Worm (Caenorhabditis elegans) whole organism, L2 larva: ENCODE data around the gene nlp-17.

Experiments used
- C34F6.9 ChIP-seq: fragments of 150-350 bp; optimal IDR thresholded peaks from 2 replicates; lab custom pipeline; 2014; ENCODE audit warnings: missing biosample characterization, missing genetic modification characterization
- R02D3.7 ChIP-seq: fragments of 150-350 bp; optimal IDR thresholded peaks from 2 replicates; lab custom pipeline; 2014; ENCODE audit warnings: missing biosample characterization, missing genetic modification characterization
- aly-2 ChIP-seq: fragments of 150-350 bp; optimal IDR thresholded peaks from 2 replicates; lab custom pipeline; 2014; ENCODE audit warnings: missing biosample characterization, missing genetic modification characterization
- blmp-1 ChIP-seq: sonication (generic microtip); optimal IDR thresholded peaks from 2 replicates; lab custom pipeline; 2017; ENCODE audit warnings: missing genetic modification characterization, mild to moderate bottlenecking, missing compliant biosample characterization, antibody characterized with exemption, moderate library complexity; ENCODE audit not compliant: insufficient read depth
- ceh-16 ChIP-seq: fragments of 150-350 bp; optimal IDR thresholded peaks from 2 replicates; lab custom pipeline; 2014; ENCODE audit warnings: missing biosample characterization, missing genetic modification characterization
- crh-2 ChIP-seq: sonication (generic microtip); optimal IDR thresholded peaks from 2 replicates; lab custom pipeline; 2017; ENCODE audit warnings: missing biosample characterization, missing genetic modification characterization
- egl-27 ChIP-seq: sonication (generic microtip); optimal IDR thresholded peaks from 3 replicates; lab custom pipeline; 2017; ENCODE audit warnings: missing biosample characterization, missing genetic modification reagents, missing genetic modification characterization
- elt-3 ChIP-seq: sonication (generic microtip); optimal IDR thresholded peaks from 2 replicates; lab custom pipeline; 2017; ENCODE audit warnings: missing biosample characterization, missing genetic modification characterization
- fos-1 ChIP-seq: fragments of 150-350 bp; optimal IDR thresholded peaks from 2 replicates; lab custom pipeline; 2014; ENCODE audit warnings: missing biosample characterization, missing genetic modification characterization
- lin-13 ChIP-seq: fragments of 150-350 bp; optimal IDR thresholded peaks from 2 replicates; lab custom pipeline; 2014; ENCODE audit warnings: missing biosample characterization, missing genetic modification reagents, missing genetic modification characterization
- lin-39 ChIP-seq: fragments of 150-350 bp; optimal IDR thresholded peaks from 2 replicates; lab custom pipeline; 2014; ENCODE audit warnings: missing biosample characterization, missing genetic modification reagents, missing genetic modification characterization
- lsy-2 ChIP-seq, 2 experiments: fragments of 150-350 bp in 1 of 2; sonication (generic microtip) in 1 of 2; optimal IDR thresholded peaks; 2 replicates each; lab custom pipeline; 2014 to 2017; ENCODE audit warnings: missing biosample characterization in 2 of 2, missing genetic modification characterization in 2 of 2
- mbf-1 ChIP-seq: sonication (generic microtip); optimal IDR thresholded peaks from 2 replicates; lab custom pipeline; 2017; ENCODE audit warnings: missing biosample characterization, missing genetic modification characterization
- mdl-1 ChIP-seq, 2 experiments: fragments of 150-350 bp in 1 of 2; sonication (generic microtip) in 1 of 2; optimal IDR thresholded peaks; 2 replicates each; lab custom pipeline; 2017; ENCODE audit warnings: missing biosample characterization in 2 of 2, missing genetic modification characterization in 2 of 2
- nhr-11 ChIP-seq: fragments of 150-350 bp; optimal IDR thresholded peaks from 2 replicates; lab custom pipeline; 2014; ENCODE audit warnings: missing biosample characterization, missing genetic modification characterization
- nhr-12 ChIP-seq: fragments of 150-350 bp; optimal IDR thresholded peaks from 2 replicates; lab custom pipeline; 2014; ENCODE audit warnings: missing biosample characterization, missing genetic modification characterization
- nhr-129 ChIP-seq: fragments of 150-350 bp; optimal IDR thresholded peaks from 2 replicates; lab custom pipeline; 2014; ENCODE audit warnings: missing biosample characterization, missing genetic modification characterization
- nhr-21 ChIP-seq: fragments of 150-350 bp; optimal IDR thresholded peaks from 2 replicates; lab custom pipeline; 2014; ENCODE audit warnings: missing biosample characterization, missing genetic modification characterization
- nhr-23 ChIP-seq: fragments of 150-350 bp; optimal IDR thresholded peaks from 2 replicates; lab custom pipeline; 2014; ENCODE audit warnings: missing biosample characterization, missing genetic modification reagents, missing genetic modification characterization
- nhr-6 ChIP-seq: fragments of 150-350 bp; optimal IDR thresholded peaks from 2 replicates; lab custom pipeline; 2014; ENCODE audit warnings: missing biosample characterization, missing genetic modification characterization
- peb-1 ChIP-seq: fragments of 150-350 bp; optimal IDR thresholded peaks from 2 replicates; lab custom pipeline; 2014; ENCODE audit warnings: missing biosample characterization, missing genetic modification characterization
- sem-4 ChIP-seq: fragments of 150-350 bp; optimal IDR thresholded peaks from 2 replicates; lab custom pipeline; 2014; ENCODE audit warnings: missing biosample characterization, missing genetic modification reagents, missing genetic modification characterization
- skn-1 ChIP-seq: sonication (generic microtip); optimal IDR thresholded peaks from 2 replicates; lab custom pipeline; 2017; ENCODE audit warnings: missing biosample characterization, missing genetic modification characterization
- sma-3 ChIP-seq: sonication (generic microtip); optimal IDR thresholded peaks from 2 replicates; lab custom pipeline; 2016; ENCODE audit warnings: missing genetic modification reagents, missing genetic modification characterization, missing compliant biosample characterization
- sma-9 ChIP-seq, 2 experiments: fragments of 150-350 bp in 1 of 2; sonication (generic microtip) in 1 of 2; optimal IDR thresholded peaks; 2 replicates each; lab custom pipeline; 2014 to 2016; ENCODE audit warnings: missing genetic modification characterization in 2 of 2, mild to moderate bottlenecking in 1 of 2, missing biosample characterization in 1 of 2, missing compliant biosample characterization in 1 of 2, missing genetic modification reagents in 1 of 2, moderate library complexity in 1 of 2
- snpc-4 ChIP-seq: fragments of 150-350 bp; optimal IDR thresholded peaks from 2 replicates; lab custom pipeline; 2014; ENCODE audit warnings: missing biosample characterization, missing genetic modification characterization
- unc-55 ChIP-seq: fragments of 150-350 bp; sonication (generic microtip); optimal IDR thresholded peaks from 3 replicates; lab custom pipeline; 2014; ENCODE audit warnings: missing biosample characterization, missing genetic modification reagents, missing genetic modification characterization
- zag-1 ChIP-seq: fragments of 150-350 bp; optimal IDR thresholded peaks from 2 replicates; lab custom pipeline; 2014; ENCODE audit warnings: missing biosample characterization, missing genetic modification characterization
- ztf-1 ChIP-seq: fragments of 200-800 bp; sonication (Bioruptor generic); conservative IDR thresholded peaks from 2 replicates; pipeline ENCODE4 v1.3.6; 2022; ENCODE audit warnings: missing genetic modification characterization, missing compliant biosample characterization

Gene nlp-17

ce11 chrIV:13505144-13505543, 418 bp downstream of the nlp-17 start, which contains the start of gene seld-1:
Gene seld-1 (plus strand): TSS chrIV:13505444.
- TF ChIP-seq snpc-4 (tag; lab: Kevin White, UChicago) (no peak), peb-1 (tag; lab: Kevin White, UChicago) (no peak), sma-9 (GFP tag; optimal IDR thresholded peaks at IDR 0.05; lab: Kevin White, UChicago) (no peak), sma-9 (tag; optimal IDR thresholded peaks at IDR 0.05; lab: Kevin White, UChicago) (no peak), egl-27 (no peak), sma-3 (no peak), crh-2 (tag; lab: Kevin White, UChicago) (no peak), nhr-11 (tag; lab: Kevin White, UChicago) (no peak), mbf-1 (tag; lab: Kevin White, UChicago) (no peak), fos-1 (no peak), nhr-129 (tag; lab: Kevin White, UChicago) (no peak)

ce11 chrIV:13502806-13503363, 2.7 kb downstream of the nlp-17 start, which contains the start of gene tbc-9:
Gene tbc-9 (minus strand): TSS chrIV:13502856.
- peak; percentile 18 for TF ChIP-seq unc-55 (GFP tag; lab: Kevin White, UChicago)
- no peak for TF ChIP-seq egl-27
- TF ChIP-seq nhr-23 (tag; lab: Kevin White, UChicago), result no peak
- peak; percentile 42 for TF ChIP-seq nhr-129 (tag; lab: Kevin White, UChicago)
- no peak for TF ChIP-seq R02D3.7 (tag; lab: Kevin White, UChicago)
- peak; percentile 19 for TF ChIP-seq C34F6.9
- no peak for TF ChIP-seq zag-1

- peak; percentile 34 for TF ChIP-seq nhr-129 (tag; lab: Kevin White, UChicago)
- no peak for TF ChIP-seq elt-3 (tag; lab: Kevin White, UChicago)
- no peak for TF ChIP-seq nhr-21 (tag; lab: Kevin White, UChicago)
These were observed 11.8 kb downstream of the nlp-17 start for ce11 chrIV:13493719-13494118.

ce11 chrIV:13492271-13492670, 13.3 kb downstream of the nlp-17 start, which contains the start of gene Y45F10A.7:
Gene Y45F10A.7 (plus strand): TSS chrIV:13492571.
- no peak for TF ChIP-seq aly-2 (tag; lab: Kevin White, UChicago)
- no peak for TF ChIP-seq mdl-1 (tag; optimal IDR thresholded peaks at IDR 0.05; lab: Kevin White, UChicago)
- TF ChIP-seq nhr-12 (tag; lab: Kevin White, UChicago), result no peak
- TF ChIP-seq ztf-1 (GFP tag; lab: Robert Waterston, UW), result no peak
- no peak for TF ChIP-seq sma-3

ce11 chrIV:13487596-13487995, 18.0 kb downstream of the nlp-17 start:
- TF ChIP-seq lin-39 (tag; lab: Kevin White, UChicago) (no peak), lsy-2 (tag; optimal IDR thresholded peaks at IDR 0.05; lab: Kevin White, UChicago) (no peak), mdl-1 (tag; optimal IDR thresholded peaks at IDR 0.05; lab: Kevin White, UChicago) (no peak), egl-27 (no peak), nhr-6 (tag; lab: Kevin White, UChicago) (no peak), lin-13 (GFP tag; lab: Kevin White, UChicago) (no peak), nhr-11 (tag; lab: Kevin White, UChicago) (no peak), skn-1 (no peak), ceh-16 (no peak), zag-1 (no peak), sma-9 (GFP tag; optimal IDR thresholded peaks at IDR 0.05; lab: Kevin White, UChicago) (no peak), sma-9 (tag; optimal IDR thresholded peaks at IDR 0.05; lab: Kevin White, UChicago) (no peak), nhr-129 (tag; lab: Kevin White, UChicago) (no peak), sem-4 (no peak), R02D3.7 (tag; lab: Kevin White, UChicago) (no peak), blmp-1 (tag; lab: Kevin White, UChicago) (no peak)

- TF ChIP-seq nhr-23 (tag; lab: Kevin White, UChicago) (no peak), unc-55 (GFP tag; lab: Kevin White, UChicago) (peak; percentile 34)
- TF ChIP-seq, all 48 proteins: peak for 1
These were observed 18.5 kb downstream of the nlp-17 start for ce11 chrIV:13487019-13487418.
